Worm (Caenorhabditis elegans) whole organism, L2 larva: ENCODE data around the gene C16A3.2.

Experiments
- C34F6.9 ChIP-seq: fragments of 150-350 bp; optimal IDR thresholded peaks from 2 replicates; lab custom pipeline; 2014; ENCODE audit warnings: missing biosample characterization, missing genetic modification characterization
- F13H6.1 ChIP-seq: sonication (generic microtip); optimal IDR thresholded peaks from 2 replicates; lab custom pipeline; 2016; ENCODE audit warnings: missing genetic modification characterization, missing compliant biosample characterization
- Y55F3AM.14 ChIP-seq: fragments of 200-800 bp; sonication (Bioruptor generic); optimal IDR thresholded peaks from 2 replicates; lab custom pipeline; 2018; ENCODE audit warnings: mild to moderate bottlenecking, missing genetic modification characterization, missing compliant biosample characterization
- ZK546.5 ChIP-seq: sonication (generic microtip); optimal IDR thresholded peaks from 2 replicates; lab custom pipeline; 2017; ENCODE audit warnings: missing biosample characterization, missing genetic modification characterization
- alr-1 ChIP-seq: fragments of 150-350 bp; optimal IDR thresholded peaks from 2 replicates; lab custom pipeline; 2014; ENCODE audit warnings: missing biosample characterization, missing genetic modification characterization
- ama-1 ChIP-seq: fragments of 150-350 bp; optimal IDR thresholded peaks from 2 replicates; lab custom pipeline; 2018; ENCODE audit warnings: inconsistent platforms
- crh-2 ChIP-seq: sonication (generic microtip); optimal IDR thresholded peaks from 2 replicates; lab custom pipeline; 2017; ENCODE audit warnings: missing biosample characterization, missing genetic modification characterization
- dmd-4 ChIP-seq: sonication (generic microtip); optimal IDR thresholded peaks from 2 replicates; lab custom pipeline; 2017; ENCODE audit warnings: missing biosample characterization, missing genetic modification characterization
- fos-1 ChIP-seq: fragments of 150-350 bp; optimal IDR thresholded peaks from 2 replicates; lab custom pipeline; 2014; ENCODE audit warnings: missing biosample characterization, missing genetic modification characterization
- lin-13 ChIP-seq: fragments of 150-350 bp; optimal IDR thresholded peaks from 2 replicates; lab custom pipeline; 2014; ENCODE audit warnings: missing biosample characterization, missing genetic modification reagents, missing genetic modification characterization
- lin-39 ChIP-seq: fragments of 150-350 bp; optimal IDR thresholded peaks from 2 replicates; lab custom pipeline; 2014; ENCODE audit warnings: missing biosample characterization, missing genetic modification reagents, missing genetic modification characterization
- lsy-2 ChIP-seq, 2 experiments: fragments of 150-350 bp in 1 of 2; sonication (generic microtip) in 1 of 2; optimal IDR thresholded peaks; 2 replicates each; lab custom pipeline; 2014 to 2017; ENCODE audit warnings: missing biosample characterization in 2 of 2, missing genetic modification characterization in 2 of 2
- mab-5 ChIP-seq: fragments of 150-350 bp; optimal IDR thresholded peaks from 2 replicates; lab custom pipeline; 2014; ENCODE audit warnings: missing biosample characterization, missing genetic modification characterization
- mbf-1 ChIP-seq: sonication (generic microtip); optimal IDR thresholded peaks from 2 replicates; lab custom pipeline; 2017; ENCODE audit warnings: missing biosample characterization, missing genetic modification characterization
- nhr-10 ChIP-seq: sonication (generic microtip); optimal IDR thresholded peaks from 2 replicates; lab custom pipeline; 2017; ENCODE audit warnings: missing biosample characterization, missing genetic modification characterization
- nhr-11 ChIP-seq: fragments of 150-350 bp; optimal IDR thresholded peaks from 2 replicates; lab custom pipeline; 2014; ENCODE audit warnings: missing biosample characterization, missing genetic modification characterization
- nhr-12 ChIP-seq: fragments of 150-350 bp; optimal IDR thresholded peaks from 2 replicates; lab custom pipeline; 2014; ENCODE audit warnings: missing biosample characterization, missing genetic modification characterization
- nhr-129 ChIP-seq: fragments of 150-350 bp; optimal IDR thresholded peaks from 2 replicates; lab custom pipeline; 2014; ENCODE audit warnings: missing biosample characterization, missing genetic modification characterization
- nhr-21 ChIP-seq: fragments of 150-350 bp; optimal IDR thresholded peaks from 2 replicates; lab custom pipeline; 2014; ENCODE audit warnings: missing biosample characterization, missing genetic modification characterization
- nhr-23 ChIP-seq: fragments of 150-350 bp; optimal IDR thresholded peaks from 2 replicates; lab custom pipeline; 2014; ENCODE audit warnings: missing biosample characterization, missing genetic modification reagents, missing genetic modification characterization
- nhr-237 ChIP-seq: fragments of 150-350 bp; optimal IDR thresholded peaks from 2 replicates; lab custom pipeline; 2014; ENCODE audit warnings: missing biosample characterization, missing genetic modification characterization
- nhr-25 ChIP-seq: fragments of 150-350 bp; sonication (generic microtip); optimal IDR thresholded peaks from 3 replicates; lab custom pipeline; 2014; ENCODE audit warnings: missing biosample characterization, missing genetic modification characterization
- nhr-6 ChIP-seq: fragments of 150-350 bp; optimal IDR thresholded peaks from 2 replicates; lab custom pipeline; 2014; ENCODE audit warnings: missing biosample characterization, missing genetic modification characterization
- peb-1 ChIP-seq: fragments of 150-350 bp; optimal IDR thresholded peaks from 2 replicates; lab custom pipeline; 2014; ENCODE audit warnings: missing biosample characterization, missing genetic modification characterization
- sem-4 ChIP-seq: fragments of 150-350 bp; optimal IDR thresholded peaks from 2 replicates; lab custom pipeline; 2014; ENCODE audit warnings: missing biosample characterization, missing genetic modification reagents, missing genetic modification characterization
- sma-3 ChIP-seq: sonication (generic microtip); optimal IDR thresholded peaks from 2 replicates; lab custom pipeline; 2016; ENCODE audit warnings: missing genetic modification reagents, missing genetic modification characterization, missing compliant biosample characterization
- sma-9 ChIP-seq, 2 experiments: fragments of 150-350 bp in 1 of 2; sonication (generic microtip) in 1 of 2; optimal IDR thresholded peaks; 2 replicates each; lab custom pipeline; 2014 to 2016; ENCODE audit warnings: missing genetic modification characterization in 2 of 2, mild to moderate bottlenecking in 1 of 2, missing biosample characterization in 1 of 2, missing compliant biosample characterization in 1 of 2, missing genetic modification reagents in 1 of 2, moderate library complexity in 1 of 2
- snpc-4 ChIP-seq: fragments of 150-350 bp; optimal IDR thresholded peaks from 2 replicates; lab custom pipeline; 2014; ENCODE audit warnings: missing biosample characterization, missing genetic modification characterization
- unc-39 ChIP-seq: fragments of 150-350 bp; optimal IDR thresholded peaks from 2 replicates; lab custom pipeline; 2014; ENCODE audit warnings: missing biosample characterization, missing genetic modification characterization
- unc-55 ChIP-seq: fragments of 150-350 bp; sonication (generic microtip); optimal IDR thresholded peaks from 3 replicates; lab custom pipeline; 2014; ENCODE audit warnings: missing biosample characterization, missing genetic modification reagents, missing genetic modification characterization
- unc-62 ChIP-seq: fragments of 150-350 bp; optimal IDR thresholded peaks from 2 replicates; lab custom pipeline; 2014; ENCODE audit warnings: missing biosample characterization, missing genetic modification reagents, missing genetic modification characterization
- zag-1 ChIP-seq: fragments of 150-350 bp; optimal IDR thresholded peaks from 2 replicates; lab custom pipeline; 2014; ENCODE audit warnings: missing biosample characterization, missing genetic modification characterization
- ztf-1 ChIP-seq: fragments of 200-800 bp; sonication (Bioruptor generic); conservative IDR thresholded peaks from 2 replicates; pipeline ENCODE4 v1.3.6; 2022; ENCODE audit warnings: missing genetic modification characterization, missing compliant biosample characterization
- ztf-11 ChIP-seq: sonication (generic microtip); optimal IDR thresholded peaks from 2 replicates; lab custom pipeline; 2017; ENCODE audit warnings: missing biosample characterization, missing genetic modification characterization
- ztf-4 ChIP-seq: fragments of 150-350 bp; optimal IDR thresholded peaks from 2 replicates; lab custom pipeline; 2014; ENCODE audit warnings: missing biosample characterization, missing genetic modification characterization

Gene C16A3.2

DNA sequence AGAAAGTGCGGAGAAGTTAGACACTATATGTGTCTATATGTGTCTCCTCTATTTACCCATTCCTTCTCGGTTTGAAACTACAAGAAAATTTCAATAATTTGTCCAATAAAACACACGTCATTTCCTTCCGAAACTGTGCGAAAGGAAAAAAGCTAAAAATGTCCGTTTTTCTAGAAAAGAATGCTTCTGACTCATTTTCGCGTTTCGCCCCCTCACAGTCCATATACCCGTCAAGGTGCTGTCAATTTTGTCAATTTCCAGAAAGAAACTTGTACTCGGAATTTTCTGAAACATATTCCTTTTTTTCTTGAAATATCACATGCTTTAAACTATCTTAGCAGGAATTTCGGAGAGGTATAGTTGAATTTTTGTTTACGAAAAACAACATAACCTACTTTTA lies 13.2 kb downstream of the C16A3.2 start:
- TF ChIP-seq dmd-4 (tag; lab: Kevin White, UChicago) (no peak), unc-55 (GFP tag; lab: Kevin White, UChicago) (no peak), sma-9 (GFP tag; optimal IDR thresholded peaks at IDR 0.05; lab: Kevin White, UChicago) (no peak), sma-9 (tag; optimal IDR thresholded peaks at IDR 0.05; lab: Kevin White, UChicago) (no peak), unc-62 (GFP tag; lab: Kevin White, UChicago) (no peak), ZK546.5 (no peak), nhr-12 (no peak), peb-1 (tag; lab: Kevin White, UChicago) (no peak), ztf-11 (tag; lab: Kevin White, UChicago) (no peak), nhr-237 (tag; lab: Kevin White, UChicago) (no peak), nhr-6 (tag; lab: Kevin White, UChicago) (no peak), crh-2 (tag; lab: Kevin White, UChicago) (no peak), Y55F3AM.14 (GFP tag; lab: Kevin White, UChicago) (no peak), nhr-10 (tag; lab: Kevin White, UChicago) (no peak), alr-1 (tag; lab: Kevin White, UChicago) (no peak), zag-1 (tag; lab: Kevin White, UChicago) (no peak)

DNA sequence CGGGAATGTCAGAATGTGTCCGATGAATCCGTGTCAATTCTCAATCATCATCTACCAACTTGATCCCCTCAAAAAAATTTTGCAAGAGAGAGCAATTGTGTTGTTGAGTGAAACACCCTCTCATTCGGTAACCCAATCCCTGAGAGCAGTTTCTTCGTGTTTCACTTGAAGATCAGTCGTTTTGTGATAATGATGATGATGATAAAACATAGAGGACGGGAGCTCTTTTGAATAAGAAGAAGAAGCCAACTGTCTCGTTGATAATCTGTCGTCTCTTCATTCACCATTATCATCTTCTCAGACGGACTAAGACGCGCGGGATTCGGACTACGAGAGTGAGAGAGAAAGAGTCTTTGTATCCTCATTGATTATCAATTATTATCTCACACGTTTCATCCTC lies 15.5 kb downstream of the C16A3.2 start:
- no peak for TF ChIP-seq ama-1
- peak; percentile 44 for TF ChIP-seq ztf-4 (tag; lab: Kevin White, UChicago)
- no peak for TF ChIP-seq snpc-4 (tag; lab: Kevin White, UChicago)
- peak; percentile 41 for TF ChIP-seq nhr-129 (tag; lab: Kevin White, UChicago)
- TF ChIP-seq C34F6.9 (tag; lab: Kevin White, UChicago) = peak; percentile 10
- peak; percentile 37 for TF ChIP-seq mab-5 (tag; lab: Kevin White, UChicago)
- peak; percentile 58 for TF ChIP-seq F13H6.1 (tag; lab: Kevin White, UChicago)
- peak; percentile 13 for TF ChIP-seq lin-39 (tag; lab: Kevin White, UChicago)
- peak; percentile 30 for TF ChIP-seq sma-9 (GFP tag; optimal IDR thresholded peaks at IDR 0.05; lab: Kevin White, UChicago)
- no peak for TF ChIP-seq sma-9 (tag; optimal IDR thresholded peaks at IDR 0.05; lab: Kevin White, UChicago)
- TF ChIP-seq lin-13 (GFP tag; lab: Kevin White, UChicago) = peak; percentile 3
- no peak for TF ChIP-seq nhr-25 (tag; lab: Kevin White, UChicago)
- TF ChIP-seq fos-1 (tag; lab: Kevin White, UChicago) = no peak
- TF ChIP-seq dmd-4 (tag; lab: Kevin White, UChicago) = no peak
- TF ChIP-seq lsy-2 (tag; optimal IDR thresholded peaks at IDR 0.05; lab: Kevin White, UChicago) = peak in 1 of 2 experiments; percentile 47
- TF ChIP-seq sem-4 (tag; lab: Kevin White, UChicago) = no peak
- TF ChIP-seq, all 48 proteins: peak for 9

DNA sequence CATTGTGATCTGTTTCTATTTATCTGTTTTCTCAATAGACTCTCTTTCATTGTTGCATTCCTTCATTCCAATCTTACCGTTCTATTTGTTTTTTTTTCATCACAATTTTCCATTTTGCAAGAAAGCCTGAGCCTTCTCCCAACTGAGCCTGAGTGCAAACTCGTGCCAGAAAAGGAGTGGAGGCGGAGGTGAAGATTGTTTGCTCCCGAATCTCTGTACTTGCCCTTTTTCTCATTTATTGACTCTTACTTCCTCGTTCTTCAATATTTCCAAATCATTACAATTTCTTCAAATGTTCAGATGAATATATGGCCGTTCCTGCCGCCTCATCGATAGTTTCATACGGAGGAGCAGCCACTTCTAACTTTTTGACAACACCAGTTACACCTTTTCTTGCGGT lies 17.2 kb downstream of the C16A3.2 start, which contains the start of gene let-756:
Gene let-756, plus strand, starts transcription at position 301 of the 400 bp plus-strand sequence.
- TF ChIP-seq nhr-12 = no peak
- no peak for TF ChIP-seq alr-1 (tag; lab: Kevin White, UChicago)
- no peak for TF ChIP-seq nhr-21
- no peak for TF ChIP-seq sem-4 (tag; lab: Kevin White, UChicago)
- TF ChIP-seq nhr-11 (tag; lab: Kevin White, UChicago) = no peak
- TF ChIP-seq mab-5 (tag; lab: Kevin White, UChicago) = no peak
- TF ChIP-seq peb-1 (tag; lab: Kevin White, UChicago) = no peak
- no peak for TF ChIP-seq ztf-11 (tag; lab: Kevin White, UChicago)
- no peak for TF ChIP-seq nhr-23 (tag; lab: Kevin White, UChicago)
- TF ChIP-seq lin-13 (GFP tag; lab: Kevin White, UChicago) = no peak
- TF ChIP-seq mbf-1 (tag; lab: Kevin White, UChicago) = no peak
- TF ChIP-seq sma-3 (GFP tag; lab: Kevin White, UChicago) = no peak
- no peak for TF ChIP-seq unc-62 (GFP tag; lab: Kevin White, UChicago)
- no peak for TF ChIP-seq nhr-237 (tag; lab: Kevin White, UChicago)
- no peak for TF ChIP-seq ztf-1 (GFP tag; lab: Robert Waterston, UW)
- no peak for TF ChIP-seq ama-1
- no peak for TF ChIP-seq nhr-25 (tag; lab: Kevin White, UChicago)
- no peak for TF ChIP-seq unc-39 (tag; lab: Kevin White, UChicago)

DNA sequence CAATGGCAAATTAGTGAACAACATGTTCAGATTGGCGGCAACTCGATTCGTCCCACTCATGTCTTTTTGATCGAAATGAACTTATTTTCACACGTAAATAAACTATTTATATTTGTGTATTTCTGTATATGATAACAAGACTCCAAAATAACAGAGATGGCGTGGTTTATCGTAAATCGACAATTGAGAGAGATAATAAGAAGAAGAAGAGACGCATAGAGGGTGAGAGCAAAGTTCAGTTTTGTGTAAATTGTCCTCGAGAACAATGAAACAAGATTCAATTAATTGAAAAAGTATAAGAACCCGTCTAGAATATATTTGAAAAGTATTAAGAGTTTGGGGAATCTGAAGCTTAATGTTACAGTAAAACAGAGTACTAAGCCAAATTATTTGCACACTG lies 21.8 kb downstream of the C16A3.2 start:
- TF ChIP-seq ztf-1 (GFP tag; lab: Robert Waterston, UW) (no peak), fos-1 (tag; lab: Kevin White, UChicago) (peak; percentile 3), sma-9 (GFP tag; optimal IDR thresholded peaks at IDR 0.05; lab: Kevin White, UChicago) (peak; percentile 20), sma-9 (tag; optimal IDR thresholded peaks at IDR 0.05; lab: Kevin White, UChicago) (no peak), crh-2 (tag; lab: Kevin White, UChicago) (peak; percentile 39)
